Fruit fly (Drosophila melanogaster) whole organism, prepupa: ENCODE measurements around the gene Bem46.

ENCODE experiments used
- Blimp-1 ChIP-seq: fragments of 200-800 bp; sonication (Bioruptor generic); optimal IDR thresholded peaks from 3 replicates; lab custom pipeline; 2017; ENCODE audit warnings: missing biosample characterization, missing genetic modification characterization, mild to moderate bottlenecking, moderate library complexity, missing genetic modification reagents
- CG11294 ChIP-seq: fragments of 200-800 bp; sonication (Bioruptor generic); IDR thresholded peaks from 2 replicates; pipeline ENCODE4 v1.3.6; 2022; ENCODE audit warnings: missing biosample characterization, missing genetic modification characterization
- CG8119 ChIP-seq: fragments of 200-800 bp; sonication (Bioruptor generic); IDR thresholded peaks from 3 replicates; pipeline ENCODE4 v1.3.6; 2022; ENCODE audit warnings: missing biosample characterization, missing genetic modification characterization
- dsx ChIP-seq: fragments of 200-800 bp; optimal IDR thresholded peaks from 3 replicates; lab custom pipeline; 2019; ENCODE audit warnings: missing biosample characterization, mild to moderate bottlenecking, missing genetic modification characterization, moderate library complexity; ENCODE audit not compliant: poor library complexity, severe bottlenecking

DNA sequence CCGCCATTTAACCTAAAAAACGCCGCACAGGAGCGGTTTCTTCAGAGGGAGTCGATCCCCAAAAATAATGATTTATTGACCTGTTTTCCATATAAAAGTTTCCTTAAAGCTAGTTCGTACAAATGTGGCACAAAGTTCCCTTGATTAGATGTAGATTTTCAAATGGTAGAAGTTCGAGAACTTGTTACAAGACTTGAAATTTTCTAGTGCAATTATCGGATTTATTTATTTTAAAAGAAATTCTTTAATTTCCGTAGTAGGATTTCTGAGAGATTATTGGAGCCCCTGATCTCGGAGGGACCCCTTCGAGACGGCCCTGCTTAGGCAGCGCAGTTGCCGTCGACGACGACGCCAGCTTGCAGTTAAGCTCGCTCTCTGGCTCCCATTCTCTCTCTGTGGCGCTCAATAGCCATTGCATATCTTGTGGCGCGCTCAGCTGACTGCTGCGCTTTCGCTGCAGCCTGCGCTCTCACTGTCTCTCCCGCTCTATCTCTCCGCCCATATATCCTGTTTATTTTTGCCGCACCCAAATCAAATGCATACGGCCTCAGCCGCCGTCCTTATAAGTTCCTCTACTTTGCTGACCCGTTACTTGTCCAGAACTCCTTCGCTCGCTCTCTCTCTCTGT is 30.3 kb upstream of the Bem46 start:
- TF ChIP-seq Blimp-1 (GFP tag; lab: Kevin White, UChicago): peak; percentile 82
- TF ChIP-seq dsx (GFP tag; lab: Kevin White, UChicago): peak; percentile 91
- peak; percentile 75; the same call in 1 of the 2 replicates for TF ChIP-seq CG11294 (GFP tag; lab: Robert Waterston, UW)
- TF ChIP-seq CG8119 (GFP tag; lab: Robert Waterston, UW): peak; percentile 89
